Fruit fly (Drosophila melanogaster): ENCODE results near the gene Daao2.

Gene Daao2

DNA sequence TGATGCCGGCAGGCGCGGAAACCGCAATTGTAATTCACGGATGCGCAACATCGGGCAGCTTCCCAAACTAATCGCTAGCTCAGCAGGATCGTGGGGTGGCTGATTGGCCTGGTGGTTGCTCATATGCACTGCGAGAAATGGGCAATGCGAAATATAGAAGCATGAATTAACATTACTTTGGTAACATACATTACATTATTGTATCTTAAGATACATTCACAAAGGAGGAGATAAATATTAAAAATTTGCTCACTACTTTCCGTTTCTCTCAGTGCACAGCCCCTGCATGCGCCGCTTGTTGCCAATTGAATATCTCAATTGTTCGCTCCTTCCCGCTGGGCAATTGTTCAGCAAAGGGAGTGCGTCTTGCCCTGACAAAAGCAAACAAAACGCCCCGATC, 38.5 kb downstream of the Daao2 start (continued):
- TF ChIP-seq CG3407 (GFP tag; optimal IDR thresholded peaks at IDR 0.05) (peak; percentile 65), Oli (tag; optimal IDR thresholded peaks at IDR 0.05) (peak; percentile 74), CG4730 (GFP tag; IDR thresholded peaks at IDR 0.05) (peak; percentile 69), tna (GFP tag; IDR thresholded peaks at IDR 0.05; ENCODE audit: partially characterized antibody) (no peak), esg (GFP tag; conservative IDR thresholded peaks at IDR 0.05) (peak; percentile 58), Hr3 (GFP tag; optimal IDR thresholded peaks at IDR 0.05) (peak; percentile 62), Nf-YA (GFP tag; IDR thresholded peaks at IDR 0.05) (no peak), CG14667 (GFP tag; IDR thresholded peaks at IDR 0.05) (peak; percentile 72), CG13287 (GFP tag; IDR thresholded peaks at IDR 0.05; ENCODE audit: partially characterized antibody) (no peak), NK7.1 (GFP tag; optimal IDR thresholded peaks at IDR 0.05) (peak; percentile 11), zf30C (GFP tag; optimal IDR thresholded peaks at IDR 0.05) (peak; percentile 89), twi (tag; optimal IDR thresholded peaks at IDR 0.05) (peak; percentile 70), Asciz (GFP tag; optimal IDR thresholded peaks at IDR 0.05) (peak; percentile 36), Camta (GFP tag; optimal IDR thresholded peaks at IDR 0.05) (peak; percentile 59), CG2712 (tag; optimal IDR thresholded peaks at IDR 0.05) (peak; percentile 90), Dp (GFP tag; optimal IDR thresholded peaks at IDR 0.05) (no peak), Ada2b (GFP tag; IDR thresholded peaks at IDR 0.05) (peak; percentile 67), tup (GFP tag; optimal IDR thresholded peaks at IDR 0.05) (peak; percentile 21), maf-S (GFP tag; optimal IDR thresholded peaks at IDR 0.05) (peak; percentile 24), oc (tag; optimal IDR thresholded peaks at IDR 0.05) (peak; percentile 80), dpn (GFP tag; optimal IDR thresholded peaks at IDR 0.05) (peak; percentile 49 to 67), fu2 (GFP tag; optimal IDR thresholded peaks at IDR 0.05) (peak; percentile 10), fd3F (GFP tag; optimal IDR thresholded peaks at IDR 0.05) (no peak), Sin3A (optimal IDR thresholded peaks at IDR 0.05) (no peak), stwl (tag; optimal IDR thresholded peaks at IDR 0.05) (no peak), Kr (GFP tag; optimal IDR thresholded peaks at IDR 0.05) (peak; percentile 67), CG34224 (GFP tag; IDR thresholded peaks at IDR 0.05; ENCODE audit: partially characterized antibody) (no peak), CG4820 (GFP tag; optimal IDR thresholded peaks at IDR 0.05) (peak; percentile 85), CG43689 (GFP tag; IDR thresholded peaks at IDR 0.05) (no peak), Hsf (GFP tag; optimal IDR thresholded peaks at IDR 0.05) (peak; percentile 70), Atf3 (GFP tag; optimal IDR thresholded peaks at IDR 0.05) (peak; percentile 61), CG9797 (GFP tag; optimal IDR thresholded peaks at IDR 0.05) (peak; percentile 11), schlank (tag; optimal IDR thresholded peaks at IDR 0.05) (no peak), Hr51 (GFP tag; optimal IDR thresholded peaks at IDR 0.05) (peak; percentile 40 to 64), Antp (GFP tag; optimal IDR thresholded peaks at IDR 0.05) (peak; percentile 58), ham (GFP tag; IDR thresholded peaks at IDR 0.05) (no peak), slp2 (GFP tag; optimal IDR thresholded peaks at IDR 0.05) (peak; percentile 64), eve (GFP tag; optimal IDR thresholded peaks at IDR 0.05) (peak; percentile 84), CG12942 (GFP tag; optimal IDR thresholded peaks at IDR 0.05) (peak; percentile 40), bcd (GFP tag; optimal IDR thresholded peaks at IDR 0.05) (peak; percentile 61), CG31441 (GFP tag; IDR thresholded peaks at IDR 0.05) (peak; percentile 76), CG17328 (GFP tag; IDR thresholded peaks at IDR 0.05) (peak; percentile 90), sr (GFP tag; IDR thresholded peaks at IDR 0.05) (no peak), tx (GFP tag; optimal IDR thresholded peaks at IDR 0.05) (peak; percentile 34), CG17361 (GFP tag; IDR thresholded peaks at IDR 0.05) (peak; percentile 82), nerfin-1 (tag; optimal IDR thresholded peaks at IDR 0.05) (peak; percentile 81), CG3065 (GFP tag; optimal IDR thresholded peaks at IDR 0.05) (peak; percentile 6), CG3995 (GFP tag; optimal IDR thresholded peaks at IDR 0.05) (no peak), usp (GFP tag; optimal IDR thresholded peaks at IDR 0.05) (no peak), D19B (GFP tag; optimal IDR thresholded peaks at IDR 0.05) (no peak), CG16813 (GFP tag; IDR thresholded peaks at IDR 0.05; ENCODE audit: partially characterized antibody) (no peak), MBD-R2 (GFP tag; IDR thresholded peaks at IDR 0.05) (no peak)

All from whole organism, embryonic.